Comparison of ENCODE assay signal across 1 fruit fly cellular context in the genomic region with DNA sequence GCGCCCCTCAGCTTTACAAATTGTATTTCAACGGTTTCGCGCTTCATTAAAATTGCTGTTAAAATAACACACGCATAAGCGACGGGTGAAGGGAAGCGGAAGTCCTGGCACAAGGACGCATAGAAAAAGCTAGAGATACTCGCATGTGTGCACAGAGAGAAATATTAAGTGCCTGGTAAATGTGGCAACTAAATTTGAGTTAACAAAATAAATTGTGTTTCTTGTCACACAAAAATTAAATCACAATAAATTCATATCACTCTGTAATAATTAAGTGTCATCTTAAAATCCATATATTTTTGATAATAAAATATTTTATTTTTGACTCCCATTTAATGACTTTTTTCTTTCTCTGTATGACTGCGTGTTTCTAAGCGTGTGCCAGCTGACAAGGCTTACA.
TF ChIP-seq lines count a peak whose summit lies in the region.

No protein-coding gene starts in this region.

TF ChIP-seq in whole organism, embryonic, 481 proteins besides CTCF, POLR2A, EP300 and RAD21 (continued from another document):
- TF ChIP-seq CG30431 (GFP tag; optimal IDR thresholded peaks at IDR 0.05; lab: Kevin White, UChicago), result no peak
- no peak for TF ChIP-seq YL-1 (GFP tag; optimal IDR thresholded peaks at IDR 0.05; lab: Kevin White, UChicago)
- peak; percentile 3 for TF ChIP-seq CG13296 (GFP tag; optimal IDR thresholded peaks at IDR 0.05; lab: Kevin White, UChicago)
- TF ChIP-seq slbo (GFP tag; IDR thresholded peaks at IDR 0.05; lab: Robert Waterston, UW), result peak; percentile 42; the same call in 1 of the 2 replicates
- peak; percentile 29; the same call in 1 of the 3 replicates for TF ChIP-seq dysf (GFP tag; IDR thresholded peaks at IDR 0.05; lab: Robert Waterston, UW)
- TF ChIP-seq salm (tag; optimal IDR thresholded peaks at IDR 0.05; lab: Kevin White, UChicago), result no peak
- TF ChIP-seq CG4854 (GFP tag; optimal IDR thresholded peaks at IDR 0.05; lab: Kevin White, UChicago), result no peak
- TF ChIP-seq CG5180 (GFP tag; optimal IDR thresholded peaks at IDR 0.05; lab: Kevin White, UChicago), result no peak
- TF ChIP-seq CG7963 (GFP tag; IDR thresholded peaks at IDR 0.05; lab: Robert Waterston, UW; ENCODE audit: partially characterized antibody), result no peak
- 0 out of 2 replicates have a peak, but pooled peaks have one; percentile 6 for TF ChIP-seq CG32772 (GFP tag; IDR thresholded peaks at IDR 0.05; lab: Robert Waterston, UW)
- TF ChIP-seq CG18599 (GFP tag; optimal IDR thresholded peaks at IDR 0.05; lab: Kevin White, UChicago), result peak; percentile 70
- TF ChIP-seq Trl (optimal IDR thresholded peaks at IDR 0.05; lab: Kevin White, UChicago), result no peak
- no peak for TF ChIP-seq Trl (GFP tag; optimal IDR thresholded peaks at IDR 0.05; lab: Kevin White, UChicago)
- TF ChIP-seq Hand (GFP tag; optimal IDR thresholded peaks at IDR 0.05; lab: Kevin White, UChicago), result peak; percentile 41
- 0 out of 2 replicates have a peak, but pooled peaks have one; percentile 29 for TF ChIP-seq CG31441 (GFP tag; IDR thresholded peaks at IDR 0.05; lab: Robert Waterston, UW)
- peak; percentile 22 for TF ChIP-seq Sox102F (GFP tag; optimal IDR thresholded peaks at IDR 0.05; lab: Kevin White, UChicago)
- peak; percentile 44 for TF ChIP-seq Hmr (GFP tag; optimal IDR thresholded peaks at IDR 0.05; lab: Kevin White, UChicago)
- no peak for TF ChIP-seq CG6689 (GFP tag; IDR thresholded peaks at IDR 0.05; lab: Robert Waterston, UW)
- no peak for TF ChIP-seq kay (GFP tag; optimal IDR thresholded peaks at IDR 0.05; lab: Kevin White, UChicago)
- peak; percentile 22 for TF ChIP-seq CG13424 (tag; optimal IDR thresholded peaks at IDR 0.05; lab: Kevin White, UChicago)
- TF ChIP-seq sens (GFP tag; lab: Kevin White, UChicago), result peak; percentile 61
- TF ChIP-seq CG34376 (GFP tag; optimal IDR thresholded peaks at IDR 0.05; lab: Kevin White, UChicago), result no peak
- TF ChIP-seq psq (GFP tag; optimal IDR thresholded peaks at IDR 0.05; lab: Kevin White, UChicago), result no peak
- TF ChIP-seq Opbp (GFP tag; IDR thresholded peaks at IDR 0.05; lab: Robert Waterston, UW; ENCODE audit: partially characterized antibody), result no peak
- TF ChIP-seq Abd-B (GFP tag; optimal IDR thresholded peaks at IDR 0.05; lab: Kevin White, UChicago), result no peak
- peak; percentile 32 for TF ChIP-seq abd-A (tag; optimal IDR thresholded peaks at IDR 0.05; lab: Kevin White, UChicago)
- TF ChIP-seq CG12659 (GFP tag; optimal IDR thresholded peaks at IDR 0.05; lab: Kevin White, UChicago), result peak; percentile 15
- TF ChIP-seq gem (tag; optimal IDR thresholded peaks at IDR 0.05; lab: Kevin White, UChicago), result peak; percentile 53
- no peak for TF ChIP-seq Optix (GFP tag; IDR thresholded peaks at IDR 0.05; lab: Robert Waterston, UW)
- TF ChIP-seq Fer1 (GFP tag; optimal IDR thresholded peaks at IDR 0.05; lab: Kevin White, UChicago), result peak; percentile 57
- TF ChIP-seq tgo (GFP tag; IDR thresholded peaks at IDR 0.05; lab: Robert Waterston, UW), result 0 out of 3 replicates have a peak, but pooled peaks have one; percentile 19
- 0 out of 2 replicates have a peak, but pooled peaks have one; percentile 17 for TF ChIP-seq ttk (GFP tag; IDR thresholded peaks at IDR 0.05; lab: Robert Waterston, UW)
- peak; percentile 19 for TF ChIP-seq Oli (tag; optimal IDR thresholded peaks at IDR 0.05; lab: Kevin White, UChicago)
- TF ChIP-seq CG9727 (GFP tag; optimal IDR thresholded peaks at IDR 0.05; lab: Kevin White, UChicago), result peak; percentile 19
- TF ChIP-seq CG32767 (GFP tag; IDR thresholded peaks at IDR 0.05; lab: Robert Waterston, UW), result no peak
- TF ChIP-seq MBD-R2 (GFP tag; IDR thresholded peaks at IDR 0.05; lab: Robert Waterston, UW), result no peak
- TF ChIP-seq CG3281 (GFP tag; optimal IDR thresholded peaks at IDR 0.05; lab: Kevin White, UChicago), result peak; percentile 28
- TF ChIP-seq CG11504 (tag; optimal IDR thresholded peaks at IDR 0.05; lab: Kevin White, UChicago), result peak; percentile 45
- TF ChIP-seq CG15269 (tag; optimal IDR thresholded peaks at IDR 0.05; lab: Kevin White, UChicago), result peak; percentile 29
- TF ChIP-seq bigmax (GFP tag; optimal IDR thresholded peaks at IDR 0.05; lab: Kevin White, UChicago), result no peak
- no peak for TF ChIP-seq CG18476 (GFP tag; optimal IDR thresholded peaks at IDR 0.05; lab: Kevin White, UChicago)
- no peak for TF ChIP-seq CG12104 (GFP tag; optimal IDR thresholded peaks at IDR 0.05; lab: Kevin White, UChicago)
- TF ChIP-seq row (GFP tag; IDR thresholded peaks at IDR 0.05; lab: Robert Waterston, UW), result peak; percentile 65
- TF ChIP-seq exex (tag; optimal IDR thresholded peaks at IDR 0.05; lab: Kevin White, UChicago), result no peak
- peak; percentile 26 for TF ChIP-seq bcd (GFP tag; optimal IDR thresholded peaks at IDR 0.05; lab: Kevin White, UChicago)
- no peak for TF ChIP-seq stwl (tag; optimal IDR thresholded peaks at IDR 0.05; lab: Kevin White, UChicago)
- TF ChIP-seq Rx (GFP tag; IDR thresholded peaks at IDR 0.05; lab: Robert Waterston, UW), result no peak
- peak; percentile 34 for TF ChIP-seq caup (GFP tag; optimal IDR thresholded peaks at IDR 0.05; lab: Kevin White, UChicago; ENCODE audit: severe bottlenecking)
- TF ChIP-seq CG17612 (GFP tag; IDR thresholded peaks at IDR 0.05; lab: Robert Waterston, UW), result no peak
- TF ChIP-seq CG31388 (GFP tag; optimal IDR thresholded peaks at IDR 0.05; lab: Kevin White, UChicago), result no peak
- TF ChIP-seq run (tag; optimal IDR thresholded peaks at IDR 0.05; lab: Kevin White, UChicago), result no peak
- 0 out of 2 replicates have a peak, but pooled peaks have one; percentile 26 for TF ChIP-seq Ptx1 (GFP tag; IDR thresholded peaks at IDR 0.05; lab: Robert Waterston, UW)
- peak; percentile 15; the same call in 1 of the 2 replicates for TF ChIP-seq CG9215 (GFP tag; IDR thresholded peaks at IDR 0.05; lab: Robert Waterston, UW)
- peak in 1 of 2 experiments; percentile 41 for TF ChIP-seq Hr51 (GFP tag; optimal IDR thresholded peaks at IDR 0.05; lab: Kevin White, UChicago)
- no peak for TF ChIP-seq luna (GFP tag; optimal IDR thresholded peaks at IDR 0.05; lab: Kevin White, UChicago)
- TF ChIP-seq CG15514 (GFP tag; optimal IDR thresholded peaks at IDR 0.05; lab: Kevin White, UChicago), result peak; percentile 12
